Worm (Caenorhabditis elegans) whole organism, early embryonic: ENCODE measurements around the gene athp-1.

Source experiments
- F13C5.2 ChIP-seq: sonication (generic microtip); optimal IDR thresholded peaks from 2 replicates; lab custom pipeline; 2017; ENCODE audit warnings: mild to moderate bottlenecking, missing genetic modification characterization, inconsistent platforms, missing compliant biosample characterization
- ama-1 ChIP-seq: fragments of 150-350 bp; optimal IDR thresholded peaks from 2 replicates; lab custom pipeline; 2014
- tbx-11 ChIP-seq: fragments of 200-800 bp; sonication (Bioruptor generic); IDR thresholded peaks from 2 replicates; pipeline ENCODE4 v1.3.6; 2022; ENCODE audit warnings: missing genetic modification characterization, missing compliant biosample characterization

- TF ChIP-seq ama-1 (lab: Kevin White, UChicago) (no peak), tbx-11 (GFP tag; lab: Robert Waterston, UW) (peak; percentile 76), F13C5.2 (tag; lab: Kevin White, UChicago) (peak; percentile 93)
Observed at ce11 chrIII:10848858-10849257, 32.7 kb upstream of the athp-1 start, which contains the start of the genes fbxb-85 and hex-3.
